Worm (Caenorhabditis elegans) whole organism, L2 larva: ENCODE results near the gene nprl-2.
A peak's percentile ranks its signal among the peaks of the same experiment; 100 is the strongest.

ENCODE experiments used
- C34F6.9 ChIP-seq: fragments of 150-350 bp; optimal IDR thresholded peaks from 2 replicates; lab custom pipeline; 2014; ENCODE audit warnings: missing biosample characterization, missing genetic modification characterization
- F13H6.1 ChIP-seq: sonication (generic microtip); optimal IDR thresholded peaks from 2 replicates; lab custom pipeline; 2016; ENCODE audit warnings: missing genetic modification characterization, missing compliant biosample characterization
- R02D3.7 ChIP-seq: fragments of 150-350 bp; optimal IDR thresholded peaks from 2 replicates; lab custom pipeline; 2014; ENCODE audit warnings: missing biosample characterization, missing genetic modification characterization
- Y55F3AM.14 ChIP-seq: fragments of 200-800 bp; sonication (Bioruptor generic); optimal IDR thresholded peaks from 2 replicates; lab custom pipeline; 2018; ENCODE audit warnings: mild to moderate bottlenecking, missing genetic modification characterization, missing compliant biosample characterization
- ZK546.5 ChIP-seq: sonication (generic microtip); optimal IDR thresholded peaks from 2 replicates; lab custom pipeline; 2017; ENCODE audit warnings: missing biosample characterization, missing genetic modification characterization
- alr-1 ChIP-seq: fragments of 150-350 bp; optimal IDR thresholded peaks from 2 replicates; lab custom pipeline; 2014; ENCODE audit warnings: missing biosample characterization, missing genetic modification characterization
- aly-2 ChIP-seq: fragments of 150-350 bp; optimal IDR thresholded peaks from 2 replicates; lab custom pipeline; 2014; ENCODE audit warnings: missing biosample characterization, missing genetic modification characterization
- ama-1 ChIP-seq: fragments of 150-350 bp; optimal IDR thresholded peaks from 2 replicates; lab custom pipeline; 2018; ENCODE audit warnings: inconsistent platforms
- blmp-1 ChIP-seq: sonication (generic microtip); optimal IDR thresholded peaks from 2 replicates; lab custom pipeline; 2017; ENCODE audit warnings: missing genetic modification characterization, mild to moderate bottlenecking, missing compliant biosample characterization, antibody characterized with exemption, moderate library complexity; ENCODE audit not compliant: insufficient read depth
- ceh-16 ChIP-seq: fragments of 150-350 bp; optimal IDR thresholded peaks from 2 replicates; lab custom pipeline; 2014; ENCODE audit warnings: missing biosample characterization, missing genetic modification characterization
- ceh-82 ChIP-seq: fragments of 150-350 bp; optimal IDR thresholded peaks from 2 replicates; lab custom pipeline; 2014; ENCODE audit warnings: missing biosample characterization, missing genetic modification characterization
- crh-2 ChIP-seq: sonication (generic microtip); optimal IDR thresholded peaks from 2 replicates; lab custom pipeline; 2017; ENCODE audit warnings: missing biosample characterization, missing genetic modification characterization
- dmd-4 ChIP-seq: sonication (generic microtip); optimal IDR thresholded peaks from 2 replicates; lab custom pipeline; 2017; ENCODE audit warnings: missing biosample characterization, missing genetic modification characterization
- egl-27 ChIP-seq: sonication (generic microtip); optimal IDR thresholded peaks from 3 replicates; lab custom pipeline; 2017; ENCODE audit warnings: missing biosample characterization, missing genetic modification reagents, missing genetic modification characterization
- elt-1 ChIP-seq: fragments of 150-350 bp; optimal IDR thresholded peaks from 2 replicates; lab custom pipeline; 2014; ENCODE audit warnings: missing biosample characterization, missing genetic modification characterization
- elt-3 ChIP-seq: sonication (generic microtip); optimal IDR thresholded peaks from 2 replicates; lab custom pipeline; 2017; ENCODE audit warnings: missing biosample characterization, missing genetic modification characterization
- fos-1 ChIP-seq: fragments of 150-350 bp; optimal IDR thresholded peaks from 2 replicates; lab custom pipeline; 2014; ENCODE audit warnings: missing biosample characterization, missing genetic modification characterization
- gmeb-1 ChIP-seq: fragments of 150-350 bp; optimal IDR thresholded peaks from 2 replicates; lab custom pipeline; 2014; ENCODE audit warnings: missing biosample characterization, missing genetic modification characterization
- lin-11 ChIP-seq: fragments of 150-350 bp; sonication (generic microtip); optimal IDR thresholded peaks from 2 replicates; lab custom pipeline; 2014; ENCODE audit warnings: missing biosample characterization, missing genetic modification characterization, inconsistent platforms, mixed read lengths
- lin-13 ChIP-seq: fragments of 150-350 bp; optimal IDR thresholded peaks from 2 replicates; lab custom pipeline; 2014; ENCODE audit warnings: missing biosample characterization, missing genetic modification reagents, missing genetic modification characterization
- lin-39 ChIP-seq: fragments of 150-350 bp; optimal IDR thresholded peaks from 2 replicates; lab custom pipeline; 2014; ENCODE audit warnings: missing biosample characterization, missing genetic modification reagents, missing genetic modification characterization
- lsy-2 ChIP-seq, 2 experiments: fragments of 150-350 bp in 1 of 2; sonication (generic microtip) in 1 of 2; optimal IDR thresholded peaks; 2 replicates each; lab custom pipeline; 2014 to 2017; ENCODE audit warnings: missing biosample characterization in 2 of 2, missing genetic modification characterization in 2 of 2
- mab-5 ChIP-seq: fragments of 150-350 bp; optimal IDR thresholded peaks from 2 replicates; lab custom pipeline; 2014; ENCODE audit warnings: missing biosample characterization, missing genetic modification characterization
- mbf-1 ChIP-seq: sonication (generic microtip); optimal IDR thresholded peaks from 2 replicates; lab custom pipeline; 2017; ENCODE audit warnings: missing biosample characterization, missing genetic modification characterization
- mdl-1 ChIP-seq, 2 experiments: fragments of 150-350 bp in 1 of 2; sonication (generic microtip) in 1 of 2; optimal IDR thresholded peaks; 2 replicates each; lab custom pipeline; 2017; ENCODE audit warnings: missing biosample characterization in 2 of 2, missing genetic modification characterization in 2 of 2
- nhr-10 ChIP-seq: sonication (generic microtip); optimal IDR thresholded peaks from 2 replicates; lab custom pipeline; 2017; ENCODE audit warnings: missing biosample characterization, missing genetic modification characterization
- nhr-11 ChIP-seq: fragments of 150-350 bp; optimal IDR thresholded peaks from 2 replicates; lab custom pipeline; 2014; ENCODE audit warnings: missing biosample characterization, missing genetic modification characterization
- nhr-12 ChIP-seq: fragments of 150-350 bp; optimal IDR thresholded peaks from 2 replicates; lab custom pipeline; 2014; ENCODE audit warnings: missing biosample characterization, missing genetic modification characterization
- nhr-129 ChIP-seq: fragments of 150-350 bp; optimal IDR thresholded peaks from 2 replicates; lab custom pipeline; 2014; ENCODE audit warnings: missing biosample characterization, missing genetic modification characterization
- nhr-21 ChIP-seq: fragments of 150-350 bp; optimal IDR thresholded peaks from 2 replicates; lab custom pipeline; 2014; ENCODE audit warnings: missing biosample characterization, missing genetic modification characterization
- nhr-23 ChIP-seq: fragments of 150-350 bp; optimal IDR thresholded peaks from 2 replicates; lab custom pipeline; 2014; ENCODE audit warnings: missing biosample characterization, missing genetic modification reagents, missing genetic modification characterization
- nhr-237 ChIP-seq: fragments of 150-350 bp; optimal IDR thresholded peaks from 2 replicates; lab custom pipeline; 2014; ENCODE audit warnings: missing biosample characterization, missing genetic modification characterization
- nhr-25 ChIP-seq: fragments of 150-350 bp; sonication (generic microtip); optimal IDR thresholded peaks from 3 replicates; lab custom pipeline; 2014; ENCODE audit warnings: missing biosample characterization, missing genetic modification characterization
- nhr-6 ChIP-seq: fragments of 150-350 bp; optimal IDR thresholded peaks from 2 replicates; lab custom pipeline; 2014; ENCODE audit warnings: missing biosample characterization, missing genetic modification characterization
- nhr-77 ChIP-seq: fragments of 150-350 bp; optimal IDR thresholded peaks from 2 replicates; lab custom pipeline; 2014; ENCODE audit warnings: missing biosample characterization, missing genetic modification characterization
- peb-1 ChIP-seq: fragments of 150-350 bp; optimal IDR thresholded peaks from 2 replicates; lab custom pipeline; 2014; ENCODE audit warnings: missing biosample characterization, missing genetic modification characterization
- sem-4 ChIP-seq: fragments of 150-350 bp; optimal IDR thresholded peaks from 2 replicates; lab custom pipeline; 2014; ENCODE audit warnings: missing biosample characterization, missing genetic modification reagents, missing genetic modification characterization
- skn-1 ChIP-seq: sonication (generic microtip); optimal IDR thresholded peaks from 2 replicates; lab custom pipeline; 2017; ENCODE audit warnings: missing biosample characterization, missing genetic modification characterization
- sma-3 ChIP-seq: sonication (generic microtip); optimal IDR thresholded peaks from 2 replicates; lab custom pipeline; 2016; ENCODE audit warnings: missing genetic modification reagents, missing genetic modification characterization, missing compliant biosample characterization
- sma-9 ChIP-seq, 2 experiments: fragments of 150-350 bp in 1 of 2; sonication (generic microtip) in 1 of 2; optimal IDR thresholded peaks; 2 replicates each; lab custom pipeline; 2014 to 2016; ENCODE audit warnings: missing genetic modification characterization in 2 of 2, mild to moderate bottlenecking in 1 of 2, missing biosample characterization in 1 of 2, missing compliant biosample characterization in 1 of 2, missing genetic modification reagents in 1 of 2, moderate library complexity in 1 of 2
- snpc-4 ChIP-seq: fragments of 150-350 bp; optimal IDR thresholded peaks from 2 replicates; lab custom pipeline; 2014; ENCODE audit warnings: missing biosample characterization, missing genetic modification characterization
- unc-39 ChIP-seq: fragments of 150-350 bp; optimal IDR thresholded peaks from 2 replicates; lab custom pipeline; 2014; ENCODE audit warnings: missing biosample characterization, missing genetic modification characterization
- unc-55 ChIP-seq: fragments of 150-350 bp; sonication (generic microtip); optimal IDR thresholded peaks from 3 replicates; lab custom pipeline; 2014; ENCODE audit warnings: missing biosample characterization, missing genetic modification reagents, missing genetic modification characterization
- unc-62 ChIP-seq: fragments of 150-350 bp; optimal IDR thresholded peaks from 2 replicates; lab custom pipeline; 2014; ENCODE audit warnings: missing biosample characterization, missing genetic modification reagents, missing genetic modification characterization
- zag-1 ChIP-seq: fragments of 150-350 bp; optimal IDR thresholded peaks from 2 replicates; lab custom pipeline; 2014; ENCODE audit warnings: missing biosample characterization, missing genetic modification characterization
- ztf-1 ChIP-seq: fragments of 200-800 bp; sonication (Bioruptor generic); conservative IDR thresholded peaks from 2 replicates; pipeline ENCODE4 v1.3.6; 2022; ENCODE audit warnings: missing genetic modification characterization, missing compliant biosample characterization
- ztf-11 ChIP-seq: sonication (generic microtip); optimal IDR thresholded peaks from 2 replicates; lab custom pipeline; 2017; ENCODE audit warnings: missing biosample characterization, missing genetic modification characterization
- ztf-4 ChIP-seq: fragments of 150-350 bp; optimal IDR thresholded peaks from 2 replicates; lab custom pipeline; 2014; ENCODE audit warnings: missing biosample characterization, missing genetic modification characterization

Gene nprl-2

ce11 chrIV:7551254-7551653, 5.4 kb upstream of the nprl-2 start:
- no peak for TF ChIP-seq sem-4 (tag; lab: Kevin White, UChicago)
- no peak for TF ChIP-seq nhr-12
- TF ChIP-seq lsy-2 (tag; optimal IDR thresholded peaks at IDR 0.05; lab: Kevin White, UChicago): no peak
- TF ChIP-seq, all 48 proteins: peak for 0

ce11 chrIV:7552100-7552499, 4.5 kb upstream of the nprl-2 start:
- TF ChIP-seq nhr-10 (tag; lab: Kevin White, UChicago) (no peak), gmeb-1 (no peak), crh-2 (tag; lab: Kevin White, UChicago) (no peak), lsy-2 (tag; optimal IDR thresholded peaks at IDR 0.05; lab: Kevin White, UChicago) (no peak), snpc-4 (tag; lab: Kevin White, UChicago) (no peak)

DNA sequence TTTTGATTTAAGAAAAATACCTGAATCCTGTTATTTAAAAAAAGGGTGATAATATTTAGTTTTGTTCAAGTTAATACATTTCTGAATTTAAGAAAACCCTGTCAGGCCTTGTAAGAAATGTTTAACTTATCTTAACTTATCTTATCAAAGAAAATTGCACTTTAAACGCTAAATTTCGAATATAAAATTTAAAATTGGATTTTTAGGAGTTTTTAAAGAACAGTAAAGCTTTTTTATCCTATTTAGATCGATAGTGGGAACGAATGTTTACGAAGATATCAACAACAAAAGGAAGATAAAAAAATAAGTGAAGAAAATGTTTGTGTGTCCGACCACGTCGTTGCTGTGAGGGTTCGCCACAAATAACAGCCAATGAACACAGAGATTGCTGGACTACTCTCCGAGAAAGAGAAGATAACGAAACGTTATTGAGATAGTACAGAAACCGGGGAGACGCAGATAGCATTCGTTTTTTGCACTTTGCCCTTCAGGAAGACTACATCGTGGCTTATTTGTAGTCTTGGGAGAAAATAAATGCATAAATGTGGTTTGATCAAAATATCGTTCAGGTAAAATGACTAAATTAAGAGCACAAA, 3.6 kb upstream of the nprl-2 start, which contains the start of gene dif-1:
TSS of gene dif-1 (minus strand) at position 51 of the 596 bp plus-strand sequence.
- TF ChIP-seq sma-3 (peak; percentile 14), dmd-4 (tag; lab: Kevin White, UChicago) (no peak), lin-39 (tag; lab: Kevin White, UChicago) (no peak), ZK546.5 (tag; lab: Kevin White, UChicago) (no peak), lin-11 (tag; lab: Kevin White, UChicago) (no peak), crh-2 (tag; lab: Kevin White, UChicago) (peak; percentile 76), peb-1 (no peak), Y55F3AM.14 (no peak), nhr-25 (tag; lab: Kevin White, UChicago) (no peak), elt-1 (tag; lab: Kevin White, UChicago) (no peak), blmp-1 (tag; lab: Kevin White, UChicago) (no peak), sma-9 (GFP tag; optimal IDR thresholded peaks at IDR 0.05; lab: Kevin White, UChicago) (peak; percentile 47), sma-9 (tag; optimal IDR thresholded peaks at IDR 0.05; lab: Kevin White, UChicago) (no peak), ceh-16 (no peak), nhr-77 (no peak), unc-62 (no peak), ztf-11 (tag; lab: Kevin White, UChicago) (no peak), nhr-21 (tag; lab: Kevin White, UChicago) (peak; percentile 58), unc-39 (tag; lab: Kevin White, UChicago) (no peak), lin-13 (no peak), egl-27 (tag; lab: Kevin White, UChicago) (no peak), nhr-11 (tag; lab: Kevin White, UChicago) (no peak), F13H6.1 (tag; lab: Kevin White, UChicago) (peak; percentile 53), aly-2 (tag; lab: Kevin White, UChicago) (no peak), zag-1 (no peak), snpc-4 (tag; lab: Kevin White, UChicago) (no peak), lsy-2 (tag; optimal IDR thresholded peaks at IDR 0.05; lab: Kevin White, UChicago) (peak in 1 of 2 experiments; percentile 63), mbf-1 (tag; lab: Kevin White, UChicago) (no peak), mab-5 (tag; lab: Kevin White, UChicago) (no peak), nhr-23 (tag; lab: Kevin White, UChicago) (no peak), ama-1 (no peak), elt-3 (tag; lab: Kevin White, UChicago) (no peak), sem-4 (tag; lab: Kevin White, UChicago) (peak; percentile 39), nhr-129 (tag; lab: Kevin White, UChicago) (peak; percentile 56), skn-1 (tag; lab: Kevin White, UChicago) (no peak), nhr-12 (no peak), ztf-1 (GFP tag; lab: Robert Waterston, UW) (no peak), nhr-6 (no peak), ztf-4 (tag; lab: Kevin White, UChicago) (no peak), unc-55 (GFP tag; lab: Kevin White, UChicago) (no peak), C34F6.9 (tag; lab: Kevin White, UChicago) (peak; percentile 41), alr-1 (tag; lab: Kevin White, UChicago) (no peak), nhr-10 (tag; lab: Kevin White, UChicago) (no peak), mdl-1 (tag; optimal IDR thresholded peaks at IDR 0.05; lab: Kevin White, UChicago) (no peak), nhr-237 (no peak), R02D3.7 (no peak), fos-1 (tag; lab: Kevin White, UChicago) (peak; percentile 51), gmeb-1 (peak; percentile 43), ceh-82 (tag; lab: Kevin White, UChicago) (no peak)
